Worm (Caenorhabditis elegans) whole organism, late embryonic: Measurements from ENCODE around the gene Y110A2AL.4.

ENCODE experiments used
- F13H6.1 ChIP-seq: sonication (generic microtip); optimal IDR thresholded peaks from 2 replicates; lab custom pipeline; 2016; ENCODE audit warnings: missing genetic modification characterization, missing compliant biosample characterization
- ceh-14 ChIP-seq: sonication (generic microtip); optimal IDR thresholded peaks from 2 replicates; lab custom pipeline; 2016; ENCODE audit warnings: missing genotype, missing genetic modification characterization, missing compliant biosample characterization
- ceh-2 ChIP-seq: sonication (generic microtip); optimal IDR thresholded peaks from 2 replicates; lab custom pipeline; 2016; ENCODE audit warnings: missing genotype, missing genetic modification characterization, missing compliant biosample characterization
- ceh-45 ChIP-seq: fragments of 200-800 bp; sonication (Bioruptor generic); IDR thresholded peaks from 2 replicates; pipeline ENCODE4 v1.3.6; 2022; ENCODE audit warnings: missing genetic modification reagents, missing genetic modification characterization, missing compliant biosample characterization
- eyg-1 ChIP-seq: sonication (generic microtip); optimal IDR thresholded peaks from 2 replicates; lab custom pipeline; 2016; ENCODE audit warnings: missing genotype, missing genetic modification characterization, missing compliant biosample characterization
- fkh-10 ChIP-seq: fragments of 150-350 bp; optimal IDR thresholded peaks from 2 replicates; lab custom pipeline; 2014; ENCODE audit warnings: missing biosample characterization, missing genetic modification reagents, missing genetic modification characterization
- nhr-11 ChIP-seq: fragments of 150-350 bp; optimal IDR thresholded peaks from 2 replicates; lab custom pipeline; 2014; ENCODE audit warnings: missing biosample characterization, missing genetic modification characterization
- nhr-232 ChIP-seq: sonication (generic microtip); optimal IDR thresholded peaks from 2 replicates; lab custom pipeline; 2016; ENCODE audit warnings: missing genetic modification characterization, missing compliant biosample characterization
- pqm-1 ChIP-seq: sonication (generic microtip); optimal IDR thresholded peaks from 2 replicates; lab custom pipeline; 2016; ENCODE audit warnings: missing genetic modification characterization, missing compliant biosample characterization
- unc-3 ChIP-seq, 2 experiments: fragments of 200-800 bp in 1 of 2; sonication (Bioruptor generic) in 1 of 2; sonication (generic microtip) in 1 of 2; conservative IDR thresholded peaks in 1 of 2; optimal IDR thresholded peaks in 1 of 2; 2 replicates each; pipeline versions ENCODE4 v1.3.6 to Lab custom; 2016 to 2022; ENCODE audit warnings: missing compliant biosample characterization in 2 of 2, missing genetic modification characterization in 2 of 2, missing genetic modification reagents in 1 of 2

- TF ChIP-seq eyg-1 (tag; lab: Kevin White, UChicago), result no peak
- TF ChIP-seq pqm-1 (tag; lab: Kevin White, UChicago), result no peak
- no peak for TF ChIP-seq ceh-2 (tag; lab: Kevin White, UChicago)
- no peak for TF ChIP-seq nhr-232 (tag; lab: Kevin White, UChicago)
- TF ChIP-seq ceh-14 (tag; lab: Kevin White, UChicago), result no peak
- no peak for TF ChIP-seq fkh-10 (GFP tag; lab: Kevin White, UChicago)
- TF ChIP-seq nhr-11, result no peak
- TF ChIP-seq F13H6.1 (tag; lab: Kevin White, UChicago), result no peak
- TF ChIP-seq ceh-45 (GFP tag; lab: Robert Waterston, UW), result no peak
- TF ChIP-seq unc-3 (GFP tag; conservative IDR thresholded peaks at IDR 0.05; lab: Robert Waterston, UW), result no peak
- no peak for TF ChIP-seq unc-3 (tag; optimal IDR thresholded peaks at IDR 0.05; lab: Kevin White, UChicago)
Measured at ce11 chrII:2807674-2808206, 31.4 kb upstream of the Y110A2AL.4 start, which contains the start of gene K12H6.12.
